Worm (Caenorhabditis elegans) whole organism, young adult: ENCODE results near the gene R07B7.6.

Source experiments
- F10E7.11 ChIP-seq: sonication (generic microtip); optimal IDR thresholded peaks from 2 replicates; lab custom pipeline; 2017; ENCODE audit warnings: mild to moderate bottlenecking, missing genetic modification characterization, moderate library complexity, missing compliant biosample characterization
- ama-1 ChIP-seq, 3 experiments: fragments of 150-350 bp in 1 of 3; sonication (generic microtip) in 2 of 3; optimal IDR thresholded peaks; 2 replicates each; lab custom pipeline; 2014 to 2018; ENCODE audit warnings: missing biosample characterization in 2 of 3, missing genetic modification characterization in 2 of 3, missing genetic modification reagents in 2 of 3
- ccch-3 ChIP-seq: fragments of 200-800 bp; sonication (Bioruptor generic); optimal IDR thresholded peaks from 2 replicates; lab custom pipeline; 2018; ENCODE audit warnings: mild to moderate bottlenecking, missing genetic modification characterization, missing compliant biosample characterization
- chd-7 ChIP-seq: sonication (generic microtip); optimal IDR thresholded peaks from 2 replicates; lab custom pipeline; 2016; ENCODE audit warnings: mild to moderate bottlenecking, missing genetic modification characterization, moderate library complexity, missing compliant biosample characterization
- efl-1 ChIP-seq: fragments of 150-350 bp; optimal IDR thresholded peaks from 2 replicates; lab custom pipeline; 2014; ENCODE audit warnings: missing biosample characterization, missing genetic modification reagents, missing genetic modification characterization
- him-1 ChIP-seq: sonication (generic microtip); optimal IDR thresholded peaks from 2 replicates; lab custom pipeline; 2016; ENCODE audit warnings: missing genotype, missing genetic modification reagents, missing genetic modification characterization, missing compliant biosample characterization
- hmg-20 ChIP-seq: fragments of 200-800 bp; sonication (Bioruptor generic); IDR thresholded peaks from 2 replicates; pipeline ENCODE4 v1.3.6; 2022; ENCODE audit warnings: missing genetic modification reagents, missing genetic modification characterization, missing compliant biosample characterization
- lag-1 ChIP-seq: fragments of 200-800 bp; sonication (Bioruptor generic); IDR thresholded peaks from 2 replicates; pipeline ENCODE4 v1.3.6; 2022; ENCODE audit warnings: missing genetic modification reagents, missing genetic modification characterization, missing compliant biosample characterization
- lsy-27 ChIP-seq: sonication (generic microtip); optimal IDR thresholded peaks from 2 replicates; lab custom pipeline; 2017; ENCODE audit warnings: missing genetic modification characterization, mild to moderate bottlenecking, missing compliant biosample characterization, antibody characterized with exemption, missing genotype, borderline replicate concordance; ENCODE audit not compliant: insufficient read depth
- madf-3 ChIP-seq: fragments of 200-800 bp; sonication (Bioruptor generic); IDR thresholded peaks from 2 replicates; pipeline ENCODE4 v1.3.6; 2022; ENCODE audit warnings: missing genetic modification reagents, missing genetic modification characterization, missing compliant biosample characterization
- rpc-1 ChIP-seq, 2 experiments: fragments of 150-350 bp in 1 of 2; sonication (generic microtip) in 1 of 2; optimal IDR thresholded peaks; 2 replicates each; lab custom pipeline; 2014 to 2018; ENCODE audit warnings: missing biosample characterization in 1 of 2, missing genetic modification characterization in 1 of 2, missing genetic modification reagents in 1 of 2, missing genotype in 1 of 2
- sea-2 ChIP-seq: fragments of 200-800 bp; sonication (Bioruptor generic); IDR thresholded peaks from 2 replicates; pipeline ENCODE4 v1.3.6; 2022; ENCODE audit warnings: missing genetic modification characterization, missing compliant biosample characterization
- unc-62 ChIP-seq: fragments of 150-350 bp; optimal IDR thresholded peaks from 2 replicates; lab custom pipeline; 2014; ENCODE audit warnings: missing biosample characterization, missing genetic modification reagents, missing genetic modification characterization

DNA sequence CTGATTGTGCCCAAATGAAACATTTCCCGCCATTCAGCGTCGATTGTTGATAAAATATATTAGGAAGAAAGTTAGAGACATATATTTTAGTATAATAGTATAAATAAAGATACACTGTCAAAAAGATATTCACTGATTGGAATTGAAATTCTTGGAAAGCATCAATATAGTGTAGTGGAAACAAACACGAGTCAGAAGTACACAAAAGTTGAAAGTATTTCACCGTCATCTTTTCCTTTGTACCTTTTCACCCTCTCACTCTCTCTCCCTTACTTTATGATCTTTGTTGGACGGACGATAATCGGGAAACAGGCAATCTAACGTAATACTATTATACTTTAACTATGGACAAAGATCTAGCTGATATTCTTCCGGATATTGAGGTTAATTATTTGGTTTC is 19.2 kb upstream of the R07B7.6 start, which contains the start of gene nhr-208:
- TF ChIP-seq lsy-27 (tag; lab: Kevin White, UChicago) (no peak), ama-1 (optimal IDR thresholded peaks at IDR 0.05; lab: Kevin White, UChicago) (no peak), ama-1 (GFP tag; optimal IDR thresholded peaks at IDR 0.05; lab: Kevin White, UChicago) (no peak), lag-1 (GFP tag; lab: Robert Waterston, UW) (no peak), sea-2 (GFP tag; lab: Robert Waterston, UW) (no peak), efl-1 (GFP tag; lab: Kevin White, UChicago) (no peak), unc-62 (GFP tag; lab: Kevin White, UChicago) (no peak), ccch-3 (GFP tag; lab: Kevin White, UChicago) (no peak), hmg-20 (no peak), F10E7.11 (tag; lab: Kevin White, UChicago) (no peak), rpc-1 (optimal IDR thresholded peaks at IDR 0.05; lab: Kevin White, UChicago) (no peak), rpc-1 (tag; optimal IDR thresholded peaks at IDR 0.05; lab: Kevin White, UChicago) (no peak), chd-7 (tag; lab: Kevin White, UChicago) (no peak), madf-3 (GFP tag; lab: Robert Waterston, UW) (no peak), him-1 (tag; lab: Kevin White, UChicago) (no peak)
